Worm (Caenorhabditis elegans): Measurements from ENCODE around the gene F10G7.12.
A peak's percentile ranks its signal among the peaks of the same experiment; 100 is the strongest.

Gene F10G7.12

ce11 chrII:4706359-4706871, 16.8 kb downstream of the F10G7.12 start, which contains the start of the genes F10G7.9 and tsn-1 (continued):
- TF ChIP-seq ceh-32 (tag; optimal IDR thresholded peaks at IDR 0.05; ENCODE audit: poor library complexity) (no peak), nhr-76 (tag; optimal IDR thresholded peaks at IDR 0.05) (no peak), fkh-10 (GFP tag; optimal IDR thresholded peaks at IDR 0.05) (peak; percentile 5), egl-27 (tag; optimal IDR thresholded peaks at IDR 0.05) (no peak), zag-1 (tag; optimal IDR thresholded peaks at IDR 0.05) (no peak), madf-5 (GFP tag; IDR thresholded peaks at IDR 0.05) (no peak), lir-3 (tag; optimal IDR thresholded peaks at IDR 0.05) (no peak), T26A8.4 (GFP tag; IDR thresholded peaks at IDR 0.05) (peak; percentile 58; the same call in 1 of the 2 replicates), tra-1 (GFP tag; IDR thresholded peaks at IDR 0.05) (no peak), lin-29 (GFP tag; IDR thresholded peaks at IDR 0.05) (no peak), zfp-2 (tag; optimal IDR thresholded peaks at IDR 0.05) (no peak), lsy-2 (tag; optimal IDR thresholded peaks at IDR 0.05) (peak; percentile 70 to 97), lin-13 (GFP tag; optimal IDR thresholded peaks at IDR 0.05) (peak; percentile 75), Y48G9A.11 (GFP tag; IDR thresholded peaks at IDR 0.05) (peak; percentile 18; the same call in 1 of the 2 replicates), mxl-3 (GFP tag; optimal IDR thresholded peaks at IDR 0.05) (peak; percentile 36), F49E8.2 (tag; optimal IDR thresholded peaks at IDR 0.05; ENCODE audit: borderline replicate concordance) (peak; percentile 21), zip-2 (tag; optimal IDR thresholded peaks at IDR 0.05) (no peak), sdz-12 (GFP tag; optimal IDR thresholded peaks at IDR 0.05) (no peak), nhr-11 (tag; optimal IDR thresholded peaks at IDR 0.05) (peak; percentile 5), F44E2.7 (GFP tag; IDR thresholded peaks at IDR 0.05) (no peak), mdl-1 (tag; optimal IDR thresholded peaks at IDR 0.05) (peak in 1 of 2 experiments; percentile 24), nhr-25 (tag; optimal IDR thresholded peaks at IDR 0.05; ENCODE audit: borderline replicate concordance, insufficient read depth) (peak; percentile 46), ceh-44 (GFP tag; IDR thresholded peaks at IDR 0.05) (no peak), F37D6.2 (tag; optimal IDR thresholded peaks at IDR 0.05) (no peak), T20F7.1 (GFP tag; optimal IDR thresholded peaks at IDR 0.05) (no peak), duxl-1 (tag; optimal IDR thresholded peaks at IDR 0.05; ENCODE audit: poor library complexity) (peak; percentile 11), aha-1 (tag) (peak; percentile 87)

ce11 chrII:4710120-4710519, 20.5 kb downstream of the F10G7.12 start, which contains the start of gene tag-151:
TSS of gene tag-151 (plus strand) at chrII:4710277.
- TF ChIP-seq lim-7 (GFP tag; IDR thresholded peaks at IDR 0.05), result 0 out of 2 replicates have a peak, but pooled peaks have one; percentile 22
- no peak for TF ChIP-seq attf-4 (tag; optimal IDR thresholded peaks at IDR 0.05)
- TF ChIP-seq zip-2 (tag; optimal IDR thresholded peaks at IDR 0.05), result peak; percentile 54
- TF ChIP-seq duxl-1 (tag; optimal IDR thresholded peaks at IDR 0.05; ENCODE audit: poor library complexity), result no peak
- peak in 1 of 2 experiments; percentile 41 for TF ChIP-seq lsy-2 (tag; optimal IDR thresholded peaks at IDR 0.05)
- no peak for TF ChIP-seq nhr-76 (tag; optimal IDR thresholded peaks at IDR 0.05)
- peak; percentile 16 for TF ChIP-seq nhr-48 (tag; optimal IDR thresholded peaks at IDR 0.05)
- TF ChIP-seq saeg-2 (GFP tag; IDR thresholded peaks at IDR 0.05), result 0 out of 2 replicates have a peak, but pooled peaks have one; percentile 25
- no peak for TF ChIP-seq zag-1 (tag; optimal IDR thresholded peaks at IDR 0.05)
- TF ChIP-seq daf-16 (GFP tag; optimal IDR thresholded peaks at IDR 0.05), result peak in 1 of 2 experiments; percentile 54
- no peak for TF ChIP-seq daf-16 (tag; optimal IDR thresholded peaks at IDR 0.05)
- TF ChIP-seq F10B5.3 (tag; optimal IDR thresholded peaks at IDR 0.05), result peak; percentile 54
- peak; percentile 65 for TF ChIP-seq lin-38 (GFP tag; IDR thresholded peaks at IDR 0.05)
- peak; percentile 77 for TF ChIP-seq nhr-102 (tag; optimal IDR thresholded peaks at IDR 0.05)
- TF ChIP-seq spr-1 (tag; optimal IDR thresholded peaks at IDR 0.05), result peak; percentile 36
- no peak for TF ChIP-seq dpl-1 (GFP tag; optimal IDR thresholded peaks at IDR 0.05)
- TF ChIP-seq Y48G9A.11 (GFP tag; IDR thresholded peaks at IDR 0.05), result peak; percentile 24; the same call in 1 of the 2 replicates
- TF ChIP-seq unc-39 (tag; optimal IDR thresholded peaks at IDR 0.05), result no peak
- peak; percentile 3 for TF ChIP-seq dve-1 (tag; optimal IDR thresholded peaks at IDR 0.05; ENCODE audit: insufficient read depth)
- peak; percentile 58 for TF ChIP-seq spr-3 (GFP tag; optimal IDR thresholded peaks at IDR 0.05)
- TF ChIP-seq snpc-4 (tag; optimal IDR thresholded peaks at IDR 0.05), result no peak
- no peak for TF ChIP-seq F37D6.2 (tag; optimal IDR thresholded peaks at IDR 0.05)
- TF ChIP-seq rbr-2 (tag; optimal IDR thresholded peaks at IDR 0.05), result no peak
- TF ChIP-seq arid-1 (GFP tag; conservative IDR thresholded peaks at IDR 0.05), result peak; percentile 56; the same call in 1 of the 2 replicates

Data from whole organism, L4 larva.